Fruit fly (Drosophila melanogaster): Measurements from ENCODE around the gene CG7300.

Gene CG7300

dm6 chr2L:10743714-10744113 lies 45.9 kb upstream of the CG7300 start, which contains the start of gene CG6729 (continued):
- TF ChIP-seq ftz-f1 (GFP tag; optimal IDR thresholded peaks at IDR 0.05): no peak
- TF ChIP-seq CG17802 (tag; optimal IDR thresholded peaks at IDR 0.05): no peak
- no peak for TF ChIP-seq aop (GFP tag; IDR thresholded peaks at IDR 0.05)
- no peak for TF ChIP-seq CG15011 (GFP tag; optimal IDR thresholded peaks at IDR 0.05)
- no peak for TF ChIP-seq CG2202 (tag; optimal IDR thresholded peaks at IDR 0.05)
- TF ChIP-seq CG1647 (GFP tag; optimal IDR thresholded peaks at IDR 0.05): no peak
- no peak for TF ChIP-seq HmgD (GFP tag; optimal IDR thresholded peaks at IDR 0.05)
- peak; percentile 66 for TF ChIP-seq CG14860 (GFP tag; IDR thresholded peaks at IDR 0.05; ENCODE audit: partially characterized antibody)
- no peak for TF ChIP-seq fd64A (GFP tag; optimal IDR thresholded peaks at IDR 0.05)
- TF ChIP-seq maf-S (GFP tag; optimal IDR thresholded peaks at IDR 0.05): no peak
- TF ChIP-seq CG3726 (GFP tag; IDR thresholded peaks at IDR 0.05): no peak
- no peak for TF ChIP-seq tap (tag; optimal IDR thresholded peaks at IDR 0.05)
- no peak for TF ChIP-seq BtbVII (GFP tag; optimal IDR thresholded peaks at IDR 0.05)
- no peak for TF ChIP-seq esg (GFP tag; conservative IDR thresholded peaks at IDR 0.05)
- no peak for TF ChIP-seq CG8290 (GFP tag; optimal IDR thresholded peaks at IDR 0.05)
- no peak for TF ChIP-seq CG8290 (tag; optimal IDR thresholded peaks at IDR 0.05)
- no peak for TF ChIP-seq CG7786 (GFP tag; optimal IDR thresholded peaks at IDR 0.05)
- TF ChIP-seq lov (optimal IDR thresholded peaks at IDR 0.05): no peak
- TF ChIP-seq lov (GFP tag; IDR thresholded peaks at IDR 0.05): no peak
- TF ChIP-seq gcm (GFP tag; optimal IDR thresholded peaks at IDR 0.05): no peak
- TF ChIP-seq CG32532 (GFP tag; IDR thresholded peaks at IDR 0.05): no peak
- no peak for TF ChIP-seq Dek (tag; optimal IDR thresholded peaks at IDR 0.05)
- TF ChIP-seq Hr78 (GFP tag; optimal IDR thresholded peaks at IDR 0.05): no peak
- TF ChIP-seq nerfin-1 (tag; optimal IDR thresholded peaks at IDR 0.05): no peak
- no peak for TF ChIP-seq CG12659 (GFP tag; optimal IDR thresholded peaks at IDR 0.05)
- no peak for TF ChIP-seq disco-r (GFP tag; optimal IDR thresholded peaks at IDR 0.05)
- peak; percentile 41 for TF ChIP-seq CG14710 (tag; optimal IDR thresholded peaks at IDR 0.05)
- TF ChIP-seq Nf-YC (tag; optimal IDR thresholded peaks at IDR 0.05): no peak
- no peak for TF ChIP-seq CG43689 (GFP tag; IDR thresholded peaks at IDR 0.05)
- no peak for TF ChIP-seq Doc2 (GFP tag; IDR thresholded peaks at IDR 0.05)
- no peak for TF ChIP-seq D19A (tag; optimal IDR thresholded peaks at IDR 0.05)
- TF ChIP-seq inv (GFP tag; IDR thresholded peaks at IDR 0.05; ENCODE audit: partially characterized antibody): peak; percentile 29; the same call in 1 of the 2 replicates
- TF ChIP-seq luna (GFP tag; optimal IDR thresholded peaks at IDR 0.05): no peak
- no peak for TF ChIP-seq CG4424 (GFP tag; optimal IDR thresholded peaks at IDR 0.05)
- no peak for TF ChIP-seq mam (GFP tag; optimal IDR thresholded peaks at IDR 0.05)
- peak; percentile 84 for TF ChIP-seq Dref (GFP tag; IDR thresholded peaks at IDR 0.05)
- TF ChIP-seq CG10654 (GFP tag; optimal IDR thresholded peaks at IDR 0.05): no peak
- peak; percentile 43 for TF ChIP-seq CG2129 (GFP tag; IDR thresholded peaks at IDR 0.05; ENCODE audit: partially characterized antibody)
- TF ChIP-seq Eip74EF (GFP tag; optimal IDR thresholded peaks at IDR 0.05): no peak
- no peak for TF ChIP-seq CG4854 (GFP tag; optimal IDR thresholded peaks at IDR 0.05)
- peak; percentile 66 for TF ChIP-seq CG16813 (GFP tag; IDR thresholded peaks at IDR 0.05; ENCODE audit: partially characterized antibody)
- TF ChIP-seq HmgZ (tag; optimal IDR thresholded peaks at IDR 0.05): peak; percentile 32
- no peak for TF ChIP-seq cato (GFP tag; optimal IDR thresholded peaks at IDR 0.05; ENCODE audit: borderline replicate concordance)
- TF ChIP-seq vfl (GFP tag; optimal IDR thresholded peaks at IDR 0.05): no peak
- TF ChIP-seq mirr (GFP tag; optimal IDR thresholded peaks at IDR 0.05): no peak
- no peak for TF ChIP-seq Hand (GFP tag; optimal IDR thresholded peaks at IDR 0.05)
- no peak for TF ChIP-seq H2.0 (GFP tag; IDR thresholded peaks at IDR 0.05)
- no peak for TF ChIP-seq ap (GFP tag; IDR thresholded peaks at IDR 0.05)
- TF ChIP-seq hb (GFP tag; IDR thresholded peaks at IDR 0.05; ENCODE audit: partially characterized antibody): peak; percentile 68; the same call in 2 of the 3 replicates
- no peak for TF ChIP-seq CG2875 (GFP tag; optimal IDR thresholded peaks at IDR 0.05)
- no peak for TF ChIP-seq CG6689 (GFP tag; IDR thresholded peaks at IDR 0.05)
- no peak for TF ChIP-seq ttk (GFP tag; IDR thresholded peaks at IDR 0.05)
